Fruit fly (Drosophila melanogaster): ENCODE measurements around the gene bdwf.
A peak's percentile ranks its signal among the peaks of the same experiment; 100 is the strongest.

Gene bdwf

DNA sequence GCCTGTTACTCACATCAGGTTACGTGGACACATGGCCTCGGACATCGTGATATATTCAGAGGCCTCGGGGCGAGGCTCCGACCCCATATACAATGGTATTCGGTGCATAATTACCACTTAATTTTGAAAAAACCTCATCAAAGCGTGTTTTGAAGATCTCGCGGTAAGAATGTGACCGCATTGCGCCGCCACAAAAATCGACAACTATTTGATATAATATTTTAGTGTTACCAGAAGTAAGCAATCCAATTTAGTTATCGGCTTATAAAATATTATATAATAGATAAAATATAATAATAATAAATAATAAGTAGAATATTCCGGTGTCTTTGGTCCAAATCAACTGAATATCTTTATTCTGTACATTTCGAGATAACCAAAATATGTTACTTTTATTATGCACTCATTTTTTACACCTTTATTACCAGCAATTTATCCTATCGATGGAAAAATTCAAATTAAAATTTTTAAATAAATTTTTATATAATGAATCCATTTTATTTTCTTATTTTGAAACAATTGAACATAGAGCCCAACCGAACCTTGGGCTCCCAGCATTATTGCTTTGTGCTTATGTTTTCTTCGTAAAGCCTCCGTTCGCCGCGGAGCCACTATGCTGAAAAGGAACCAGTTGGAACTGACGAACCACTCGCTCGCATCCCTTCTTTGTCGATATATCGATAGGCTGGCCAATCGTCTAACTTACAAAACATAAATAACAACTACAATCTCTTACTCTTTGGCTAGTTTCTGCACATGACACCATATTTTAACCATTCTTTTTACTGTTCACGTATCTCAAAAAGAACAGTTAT is 2.7 kb downstream of the bdwf start, which contains the start of the genes CG18213 and Trm7-32 (continued):
- TF ChIP-seq CG2889 (GFP tag; IDR thresholded peaks at IDR 0.05) (no peak), phol (tag; optimal IDR thresholded peaks at IDR 0.05) (no peak), Kr (GFP tag; optimal IDR thresholded peaks at IDR 0.05) (no peak), B-H2 (GFP tag; optimal IDR thresholded peaks at IDR 0.05) (no peak), CG15269 (tag; optimal IDR thresholded peaks at IDR 0.05) (no peak), CG10979 (tag; optimal IDR thresholded peaks at IDR 0.05) (peak; percentile 18), Rfx (GFP tag; IDR thresholded peaks at IDR 0.05) (no peak; the same call in 1 of the 2 replicates), CG2199 (GFP tag; IDR thresholded peaks at IDR 0.05) (no peak), sisA (GFP tag; IDR thresholded peaks at IDR 0.05) (no peak), MBD-R2 (GFP tag; IDR thresholded peaks at IDR 0.05) (peak; percentile 72), E2f1 (GFP tag; IDR thresholded peaks at IDR 0.05) (no peak), gro (GFP tag; optimal IDR thresholded peaks at IDR 0.05) (peak; percentile 27), gcm2 (GFP tag; optimal IDR thresholded peaks at IDR 0.05) (no peak), Hmx (GFP tag; optimal IDR thresholded peaks at IDR 0.05) (no peak), run (tag; optimal IDR thresholded peaks at IDR 0.05) (no peak), CG30020 (tag; optimal IDR thresholded peaks at IDR 0.05) (no peak), croc (GFP tag; conservative IDR thresholded peaks at IDR 0.05) (no peak), hbn (GFP tag; IDR thresholded peaks at IDR 0.05; ENCODE audit: partially characterized antibody) (peak; percentile 72), crc (GFP tag; optimal IDR thresholded peaks at IDR 0.05) (no peak), CG18262 (tag; optimal IDR thresholded peaks at IDR 0.05) (no peak), tna (GFP tag; IDR thresholded peaks at IDR 0.05; ENCODE audit: partially characterized antibody) (peak; percentile 80), insv (GFP tag; optimal IDR thresholded peaks at IDR 0.05) (peak in 1 of 2 experiments; percentile 18), CTCF (GFP tag; optimal IDR thresholded peaks at IDR 0.05) (no peak), grau (tag; optimal IDR thresholded peaks at IDR 0.05) (no peak), en (GFP tag; optimal IDR thresholded peaks at IDR 0.05) (no peak), prd (optimal IDR thresholded peaks at IDR 0.05) (no peak), prd (GFP tag; IDR thresholded peaks at IDR 0.05) (no peak), so (GFP tag; IDR thresholded peaks at IDR 0.05) (no peak), CG1602 (GFP tag; optimal IDR thresholded peaks at IDR 0.05) (no peak), CG3838 (GFP tag; optimal IDR thresholded peaks at IDR 0.05) (no peak), wdn (GFP tag; IDR thresholded peaks at IDR 0.05) (no peak), CG6683 (GFP tag; optimal IDR thresholded peaks at IDR 0.05) (no peak), D19B (GFP tag; optimal IDR thresholded peaks at IDR 0.05) (no peak), CG7745 (tag; optimal IDR thresholded peaks at IDR 0.05) (no peak), CG12299 (tag; optimal IDR thresholded peaks at IDR 0.05) (no peak), disco-r (GFP tag; optimal IDR thresholded peaks at IDR 0.05) (no peak), bowl (GFP tag; IDR thresholded peaks at IDR 0.05) (no peak), kah (GFP tag; optimal IDR thresholded peaks at IDR 0.05) (no peak), gcm (GFP tag; optimal IDR thresholded peaks at IDR 0.05) (no peak), CG11504 (tag; optimal IDR thresholded peaks at IDR 0.05) (no peak), CG7987 (GFP tag; optimal IDR thresholded peaks at IDR 0.05) (no peak), CG15479 (GFP tag; optimal IDR thresholded peaks at IDR 0.05) (no peak), CG9727 (GFP tag; optimal IDR thresholded peaks at IDR 0.05) (no peak), ssp (GFP tag; IDR thresholded peaks at IDR 0.05) (no peak), wek (GFP tag; optimal IDR thresholded peaks at IDR 0.05) (no peak), HLHmδ (GFP tag; optimal IDR thresholded peaks at IDR 0.05) (no peak), her (GFP tag; optimal IDR thresholded peaks at IDR 0.05) (no peak), CG6654 (GFP tag; optimal IDR thresholded peaks at IDR 0.05) (no peak), CG14860 (GFP tag; IDR thresholded peaks at IDR 0.05; ENCODE audit: partially characterized antibody) (peak; percentile 85), danr (GFP tag; IDR thresholded peaks at IDR 0.05) (no peak), CG12155 (GFP tag; optimal IDR thresholded peaks at IDR 0.05) (peak; percentile 23)
